Fruit fly (Drosophila melanogaster): ENCODE results near the gene Rcc1.

Rcc1 gene

dm6 chr3L:5954942-5955341 is 22.4 kb upstream of the Rcc1 start:
- TF ChIP-seq CG17801 (GFP tag; optimal IDR thresholded peaks at IDR 0.05; ENCODE audit: partially characterized antibody), result no peak

dm6 chr3L:5952537-5952936 is 20.0 kb upstream of the Rcc1 start:
- no peak for TF ChIP-seq CG17801 (GFP tag; optimal IDR thresholded peaks at IDR 0.05; ENCODE audit: partially characterized antibody)

- TF ChIP-seq CG17801 (GFP tag; optimal IDR thresholded peaks at IDR 0.05; ENCODE audit: partially characterized antibody), result no peak
Observed at dm6 chr3L:5952132-5952531, 19.6 kb upstream of the Rcc1 start.

- TF ChIP-seq CG17801 (GFP tag; optimal IDR thresholded peaks at IDR 0.05; ENCODE audit: partially characterized antibody), result no peak
Observed at dm6 chr3L:5950467-5950866, 17.9 kb upstream of the Rcc1 start, which contains the start of gene Egfrap. TSS of gene Egfrap (minus strand) at chr3L:5950658.

- TF ChIP-seq CG17801 (GFP tag; optimal IDR thresholded peaks at IDR 0.05; ENCODE audit: partially characterized antibody), result no peak
Observed at dm6 chr3L:5947110-5947731, 14.6 kb upstream of the Rcc1 start.

- no peak for TF ChIP-seq CG17801 (GFP tag; optimal IDR thresholded peaks at IDR 0.05; ENCODE audit: partially characterized antibody)
Observed at dm6 chr3L:5945571-5945970, 13.0 kb upstream of the Rcc1 start.

- TF ChIP-seq CG17801 (GFP tag; optimal IDR thresholded peaks at IDR 0.05; ENCODE audit: partially characterized antibody), result no peak
Observed at dm6 chr3L:5943348-5943904, 10.9 kb upstream of the Rcc1 start.

dm6 chr3L:5941508-5941907 is 8.9 kb upstream of the Rcc1 start:
- TF ChIP-seq CG17801 (GFP tag; optimal IDR thresholded peaks at IDR 0.05; ENCODE audit: partially characterized antibody), result no peak

dm6 chr3L:5941086-5941485 is 8.5 kb upstream of the Rcc1 start:
- no peak for TF ChIP-seq CG17801 (GFP tag; optimal IDR thresholded peaks at IDR 0.05; ENCODE audit: partially characterized antibody)

- no peak for TF ChIP-seq CG17801 (GFP tag; optimal IDR thresholded peaks at IDR 0.05; ENCODE audit: partially characterized antibody)
Observed at dm6 chr3L:5940431-5940830, 7.9 kb upstream of the Rcc1 start.

dm6 chr3L:5927536-5927935 is 5.0 kb downstream of the Rcc1 start:
- TF ChIP-seq CG17801 (GFP tag; optimal IDR thresholded peaks at IDR 0.05; ENCODE audit: partially characterized antibody), result no peak

- peak; percentile 74 for TF ChIP-seq CG17801 (GFP tag; optimal IDR thresholded peaks at IDR 0.05; ENCODE audit: partially characterized antibody)
Observed at dm6 chr3L:5926015-5926988, 6.3 kb downstream of the Rcc1 start.

dm6 chr3L:5923646-5924122 is 8.9 kb downstream of the Rcc1 start, which contains the start of gene CG33523:
TSS of gene CG33523 (plus strand) at chr3L:5923862.
- TF ChIP-seq CG17801 (GFP tag; optimal IDR thresholded peaks at IDR 0.05; ENCODE audit: partially characterized antibody), result no peak

- no peak for TF ChIP-seq CG17801 (GFP tag; optimal IDR thresholded peaks at IDR 0.05; ENCODE audit: partially characterized antibody)
Observed at dm6 chr3L:5922005-5922685, 10.4 kb downstream of the Rcc1 start, which contains the start of gene CG32407. TSS of gene CG32407 (plus strand) at chr3L:5922055.

- TF ChIP-seq CG17801 (GFP tag; optimal IDR thresholded peaks at IDR 0.05; ENCODE audit: partially characterized antibody), result no peak
Observed at dm6 chr3L:5921216-5921615, 11.4 kb downstream of the Rcc1 start, which contains the start of gene PXo. TSS of gene PXo (minus strand) at chr3L:5921316.
